Worm (Caenorhabditis elegans): ENCODE results near the gene skp-1.

skp-1 gene

ce11 chrV:11644166-11644565 is 1.1 kb upstream of the skp-1 start, which contains the start of gene bir-1 (continued):
- TF ChIP-seq pag-3 (tag; optimal IDR thresholded peaks at IDR 0.05; ENCODE audit: borderline replicate concordance, insufficient read depth) (peak; percentile 19), xbp-1 (tag; optimal IDR thresholded peaks at IDR 0.05) (peak; percentile 67), ceh-82 (tag; optimal IDR thresholded peaks at IDR 0.05) (peak in 1 of 3 experiments; percentile 76), pax-3 (tag; optimal IDR thresholded peaks at IDR 0.05) (peak; percentile 60), ces-1 (GFP tag; optimal IDR thresholded peaks at IDR 0.05) (no peak), fos-1 (tag; optimal IDR thresholded peaks at IDR 0.05) (peak; percentile 25), elt-3 (tag; optimal IDR thresholded peaks at IDR 0.05) (peak in 1 of 6 experiments; percentile 4), jun-1 (tag; optimal IDR thresholded peaks at IDR 0.05) (no peak), dpl-1 (GFP tag; optimal IDR thresholded peaks at IDR 0.05) (peak; percentile 72 to 87 (median 79)), lin-35 (GFP tag; optimal IDR thresholded peaks at IDR 0.05) (peak; percentile 76 to 89), unc-30 (tag; optimal IDR thresholded peaks at IDR 0.05) (no peak), hpl-2 (GFP tag; optimal IDR thresholded peaks at IDR 0.05) (no peak), unc-86 (tag; optimal IDR thresholded peaks at IDR 0.05) (peak; percentile 33), fkh-4 (tag; optimal IDR thresholded peaks at IDR 0.05; ENCODE audit: borderline replicate concordance) (peak; percentile 24), lin-14 (GFP tag; optimal IDR thresholded peaks at IDR 0.05) (peak; percentile 79), fkh-8 (tag; optimal IDR thresholded peaks at IDR 0.05) (peak; percentile 59), ceh-8 (GFP tag; optimal IDR thresholded peaks at IDR 0.05) (no peak), nhr-90 (tag; optimal IDR thresholded peaks at IDR 0.05; ENCODE audit: poor library complexity) (peak; percentile 49), pqm-1 (tag; optimal IDR thresholded peaks at IDR 0.05) (no peak), nhr-84 (tag; optimal IDR thresholded peaks at IDR 0.05) (no peak), nhr-12 (tag; optimal IDR thresholded peaks at IDR 0.05) (no peak), hlh-17 (GFP tag; optimal IDR thresholded peaks at IDR 0.05; ENCODE audit: borderline replicate concordance) (no peak), lin-13 (GFP tag; optimal IDR thresholded peaks at IDR 0.05) (peak; percentile 2), sup-37 (GFP tag; optimal IDR thresholded peaks at IDR 0.05) (no peak), nhr-19 (GFP tag; conservative IDR thresholded peaks at IDR 0.05) (peak; percentile 21), swsn-7 (tag; optimal IDR thresholded peaks at IDR 0.05) (peak; percentile 54), mef-2 (tag; optimal IDR thresholded peaks at IDR 0.05) (no peak), unc-62 (GFP tag; optimal IDR thresholded peaks at IDR 0.05) (no peak), sptf-1 (tag; optimal IDR thresholded peaks at IDR 0.05) (no peak), skn-1 (tag; optimal IDR thresholded peaks at IDR 0.05) (peak; percentile 71), ama-1 (optimal IDR thresholded peaks at IDR 0.05) (no peak), aly-2 (tag; optimal IDR thresholded peaks at IDR 0.05) (no peak), vab-15 (tag; optimal IDR thresholded peaks at IDR 0.05) (no peak), egl-27 (tag; optimal IDR thresholded peaks at IDR 0.05) (no peak), sox-4 (tag; optimal IDR thresholded peaks at IDR 0.05) (no peak), egl-13 (tag; optimal IDR thresholded peaks at IDR 0.05) (peak; percentile 29), nhr-11 (tag; optimal IDR thresholded peaks at IDR 0.05) (no peak), mep-1 (tag; optimal IDR thresholded peaks at IDR 0.05) (peak; percentile 77), nhr-47 (tag; optimal IDR thresholded peaks at IDR 0.05) (peak; percentile 68), nhr-237 (tag; optimal IDR thresholded peaks at IDR 0.05) (no peak), nhr-20 (tag; optimal IDR thresholded peaks at IDR 0.05) (peak; percentile 49), mdl-1 (tag; optimal IDR thresholded peaks at IDR 0.05) (peak in 1 of 2 experiments; percentile 84), tlp-1 (tag; optimal IDR thresholded peaks at IDR 0.05) (no peak), zag-1 (tag; optimal IDR thresholded peaks at IDR 0.05) (no peak), ets-5 (GFP tag; IDR thresholded peaks at IDR 0.05) (no peak), irx-1 (tag; optimal IDR thresholded peaks at IDR 0.05) (peak; percentile 52), elt-2 (tag; optimal IDR thresholded peaks at IDR 0.05) (no peak), lin-39 (tag; optimal IDR thresholded peaks at IDR 0.05) (no peak), zip-4 (GFP tag; optimal IDR thresholded peaks at IDR 0.05) (no peak), F16B12.6 (tag; optimal IDR thresholded peaks at IDR 0.05) (no peak), C16A3.4 (tag; optimal IDR thresholded peaks at IDR 0.05) (peak; percentile 72), ztf-11 (tag; optimal IDR thresholded peaks at IDR 0.05) (peak in 1 of 2 experiments; percentile 60), lsy-2 (tag; optimal IDR thresholded peaks at IDR 0.05) (peak; percentile 52 to 80)
